Worm (Caenorhabditis elegans) whole organism, late embryonic: ENCODE data around the gene C25H3.11.

Experiments
- C38D4.7 ChIP-seq: fragments of 200-800 bp; sonication (Bioruptor generic); optimal IDR thresholded peaks from 2 replicates; lab custom pipeline; 2018; ENCODE audit warnings: mild to moderate bottlenecking, missing genetic modification characterization, moderate library complexity, missing compliant biosample characterization
- T23F11.4 ChIP-seq: fragments of 200-800 bp; sonication (Bioruptor generic); optimal IDR thresholded peaks from 2 replicates; lab custom pipeline; 2018; ENCODE audit warnings: mild to moderate bottlenecking, missing genetic modification characterization, missing compliant biosample characterization
- Y22D7AL.16 ChIP-seq: sonication (generic microtip); optimal IDR thresholded peaks from 2 replicates; lab custom pipeline; 2016; ENCODE audit warnings: missing genetic modification characterization, missing compliant biosample characterization
- ceh-18 ChIP-seq: sonication (generic microtip); optimal IDR thresholded peaks from 2 replicates; lab custom pipeline; 2016; ENCODE audit warnings: missing genetic modification characterization, missing compliant biosample characterization
- ceh-19 ChIP-seq: fragments of 200-800 bp; sonication (Bioruptor generic); optimal IDR thresholded peaks from 2 replicates; lab custom pipeline; 2018; ENCODE audit warnings: mild to moderate bottlenecking, missing genetic modification characterization, missing compliant biosample characterization
- ceh-22 ChIP-seq: sonication (generic microtip); optimal IDR thresholded peaks from 2 replicates; lab custom pipeline; 2017; ENCODE audit warnings: missing biosample characterization, missing genetic modification characterization
- ceh-30 ChIP-seq: fragments of 150-350 bp; optimal IDR thresholded peaks from 2 replicates; lab custom pipeline; 2014; ENCODE audit warnings: missing biosample characterization, missing genetic modification characterization
- ceh-31 ChIP-seq: sonication (generic microtip); optimal IDR thresholded peaks from 2 replicates; lab custom pipeline; 2016; ENCODE audit warnings: missing genetic modification characterization, missing compliant biosample characterization
- ceh-48 ChIP-seq: sonication (generic microtip); optimal IDR thresholded peaks from 2 replicates; lab custom pipeline; 2016; ENCODE audit warnings: missing genetic modification characterization, inconsistent platforms, missing compliant biosample characterization
- ceh-9 ChIP-seq: sonication (generic microtip); optimal IDR thresholded peaks from 2 replicates; lab custom pipeline; 2016; ENCODE audit warnings: mild to moderate bottlenecking, missing genetic modification characterization, inconsistent platforms, missing compliant biosample characterization
- che-1 ChIP-seq: sonication (generic microtip); optimal IDR thresholded peaks from 2 replicates; lab custom pipeline; 2016; ENCODE audit warnings: mild to moderate bottlenecking, missing genetic modification characterization, missing compliant biosample characterization
- dmd-4 ChIP-seq: sonication (generic microtip); optimal IDR thresholded peaks from 2 replicates; lab custom pipeline; 2016; ENCODE audit warnings: borderline replicate concordance, missing genetic modification characterization, missing compliant biosample characterization
- elt-2 ChIP-seq: sonication (generic microtip); optimal IDR thresholded peaks from 2 replicates; lab custom pipeline; 2016; ENCODE audit warnings: missing genetic modification reagents, missing genetic modification characterization, missing compliant biosample characterization
- ets-4 ChIP-seq: sonication (generic microtip); optimal IDR thresholded peaks from 2 replicates; lab custom pipeline; 2016; ENCODE audit warnings: missing genetic modification characterization, missing compliant biosample characterization
- fkh-6 ChIP-seq: sonication (generic microtip); optimal IDR thresholded peaks from 2 replicates; lab custom pipeline; 2016; ENCODE audit warnings: missing genetic modification characterization, missing compliant biosample characterization
- hlh-30 ChIP-seq: sonication (generic microtip); optimal IDR thresholded peaks from 2 replicates; lab custom pipeline; 2017; ENCODE audit warnings: antibody characterized with exemption, missing genetic modification characterization, missing compliant biosample characterization; ENCODE audit not compliant: insufficient read depth
- lim-6 ChIP-seq: sonication (generic microtip); optimal IDR thresholded peaks from 2 replicates; lab custom pipeline; 2016; ENCODE audit warnings: missing genetic modification characterization, missing compliant biosample characterization
- lin-11 ChIP-seq: fragments of 200-800 bp; sonication (Bioruptor generic); optimal IDR thresholded peaks from 2 replicates; lab custom pipeline; 2018; ENCODE audit warnings: mild to moderate bottlenecking, missing genetic modification characterization, missing compliant biosample characterization
- madf-2 ChIP-seq: sonication (generic microtip); optimal IDR thresholded peaks from 2 replicates; lab custom pipeline; 2017; ENCODE audit warnings: missing genetic modification characterization, missing compliant biosample characterization
- mec-3 ChIP-seq: sonication (generic microtip); optimal IDR thresholded peaks from 2 replicates; lab custom pipeline; 2016; ENCODE audit warnings: borderline replicate concordance, missing genetic modification characterization, missing compliant biosample characterization
- nfya-1 ChIP-seq: sonication (generic microtip); optimal IDR thresholded peaks from 2 replicates; lab custom pipeline; 2017; ENCODE audit warnings: missing genetic modification characterization, mild to moderate bottlenecking, missing compliant biosample characterization, antibody characterized with exemption, moderate library complexity
- nhr-11 ChIP-seq: fragments of 150-350 bp; optimal IDR thresholded peaks from 2 replicates; lab custom pipeline; 2014; ENCODE audit warnings: missing biosample characterization, missing genetic modification characterization
- odd-2 ChIP-seq: sonication (generic microtip); optimal IDR thresholded peaks from 2 replicates; lab custom pipeline; 2017; ENCODE audit warnings: antibody characterized with exemption, mild to moderate bottlenecking, missing genetic modification characterization, missing compliant biosample characterization
- pag-3 ChIP-seq: sonication (generic microtip); optimal IDR thresholded peaks from 2 replicates; lab custom pipeline; 2016; ENCODE audit warnings: missing compliant biosample characterization, missing genetic modification characterization, borderline replicate concordance
- pax-1 ChIP-seq: fragments of 150-350 bp; optimal IDR thresholded peaks from 2 replicates; lab custom pipeline; 2014; ENCODE audit warnings: missing biosample characterization, missing genetic modification characterization
- pha-4 ChIP-seq: fragments of 150-350 bp; optimal IDR thresholded peaks from 2 replicates; lab custom pipeline; 2018; ENCODE audit warnings: missing biosample characterization, missing genetic modification reagents, missing genetic modification characterization
- pros-1 ChIP-seq: fragments of 150-350 bp; optimal IDR thresholded peaks from 2 replicates; lab custom pipeline; 2014; ENCODE audit warnings: missing biosample characterization, missing genetic modification reagents, missing genetic modification characterization
- ref-2 ChIP-seq: sonication (generic microtip); optimal IDR thresholded peaks from 2 replicates; lab custom pipeline; 2016; ENCODE audit warnings: missing genetic modification characterization, missing compliant biosample characterization
- rnt-1 ChIP-seq: sonication (generic microtip); optimal IDR thresholded peaks from 2 replicates; lab custom pipeline; 2016; ENCODE audit warnings: missing genetic modification characterization, missing compliant biosample characterization
- sdc-2 ChIP-seq: sonication (generic microtip); optimal IDR thresholded peaks from 2 replicates; lab custom pipeline; 2016; ENCODE audit warnings: missing genotype, missing genetic modification characterization, missing compliant biosample characterization
- sox-4 ChIP-seq: sonication (generic microtip); optimal IDR thresholded peaks from 2 replicates; lab custom pipeline; 2017; ENCODE audit warnings: mild to moderate bottlenecking, missing genetic modification characterization, inconsistent platforms, missing compliant biosample characterization
- syd-9 ChIP-seq: sonication (generic microtip); optimal IDR thresholded peaks from 2 replicates; lab custom pipeline; 2016; ENCODE audit warnings: mild to moderate bottlenecking, missing genetic modification characterization, moderate library complexity, missing compliant biosample characterization
- tbx-7 ChIP-seq: sonication (generic microtip); optimal IDR thresholded peaks from 2 replicates; lab custom pipeline; 2016; ENCODE audit warnings: missing genotype, missing genetic modification characterization, missing compliant biosample characterization
- ttx-3 ChIP-seq: sonication (generic microtip); optimal IDR thresholded peaks from 2 replicates; lab custom pipeline; 2016; ENCODE audit warnings: missing genetic modification reagents, missing genetic modification characterization, missing compliant biosample characterization
- unc-42 ChIP-seq: sonication (generic microtip); optimal IDR thresholded peaks from 2 replicates; lab custom pipeline; 2016; ENCODE audit warnings: missing genotype, missing genetic modification characterization, missing compliant biosample characterization
- ztf-16 ChIP-seq: sonication (generic microtip); optimal IDR thresholded peaks from 2 replicates; lab custom pipeline; 2017; ENCODE audit warnings: missing genetic modification characterization, missing compliant biosample characterization

C25H3.11 gene

DNA sequence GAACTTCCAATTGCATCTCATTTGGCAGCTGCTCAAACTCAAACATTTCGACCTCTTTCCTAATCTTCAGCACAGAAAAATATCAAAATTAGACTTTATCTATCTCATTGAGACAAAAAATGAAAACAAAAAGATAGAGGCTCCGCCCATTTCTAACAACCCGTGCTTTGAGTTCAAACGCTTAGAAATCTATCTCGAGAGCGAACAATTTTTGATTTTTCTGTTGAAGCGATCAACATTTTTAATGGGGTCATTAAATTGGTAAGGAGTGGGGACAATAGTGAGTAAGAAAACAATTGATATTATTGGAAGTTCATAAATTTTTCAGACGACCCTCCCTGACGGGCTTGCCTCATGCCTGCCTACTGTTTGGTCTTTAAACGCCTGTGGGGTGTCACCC is 10.0 kb upstream of the C25H3.11 start, which contains the start of the genes C25H3.10 and C25H3.1:
TSS of gene C25H3.10 (minus strand) at position 101 of the 400 bp plus-strand sequence.
TSS of gene C25H3.1 (plus strand) at position 203 of the 400 bp plus-strand sequence.
- no peak for TF ChIP-seq rnt-1
- no peak for TF ChIP-seq syd-9 (tag; lab: Kevin White, UChicago)
- no peak for TF ChIP-seq ceh-22 (tag; lab: Kevin White, UChicago)
- no peak for TF ChIP-seq odd-2 (tag; lab: Kevin White, UChicago)
- TF ChIP-seq ceh-30 (tag; lab: Kevin White, UChicago), result no peak
- TF ChIP-seq sdc-2, result no peak
- TF ChIP-seq ets-4 (tag; lab: Kevin White, UChicago), result no peak
- TF ChIP-seq tbx-7 (tag; lab: Kevin White, UChicago), result no peak

ce11 chrII:5698254-5698653 is 9.4 kb upstream of the C25H3.11 start:
- TF ChIP-seq rnt-1, result no peak
- TF ChIP-seq elt-2, result peak; percentile 29
- TF ChIP-seq ceh-31 (tag; lab: Kevin White, UChicago), result no peak
- no peak for TF ChIP-seq Y22D7AL.16 (tag; lab: Kevin White, UChicago)
- no peak for TF ChIP-seq ceh-22 (tag; lab: Kevin White, UChicago)

ce11 chrII:5697338-5697737 is 8.5 kb upstream of the C25H3.11 start:
- no peak for TF ChIP-seq ceh-31 (tag; lab: Kevin White, UChicago)
- TF ChIP-seq ceh-18 (tag; lab: Kevin White, UChicago), result no peak
- TF ChIP-seq mec-3, result no peak
- no peak for TF ChIP-seq nhr-11 (tag; lab: Kevin White, UChicago)
- no peak for TF ChIP-seq madf-2 (tag; lab: Kevin White, UChicago)
- no peak for TF ChIP-seq ceh-19
- TF ChIP-seq che-1, result no peak
- no peak for TF ChIP-seq nfya-1 (tag; lab: Kevin White, UChicago)
- no peak for TF ChIP-seq C38D4.7 (GFP tag; lab: Kevin White, UChicago)
- TF ChIP-seq dmd-4 (tag; lab: Kevin White, UChicago), result no peak
- TF ChIP-seq unc-42 (tag; lab: Kevin White, UChicago), result no peak
- TF ChIP-seq sox-4 (tag; lab: Kevin White, UChicago), result no peak
- TF ChIP-seq ceh-30 (tag; lab: Kevin White, UChicago), result no peak
- TF ChIP-seq ttx-3 (tag; lab: Kevin White, UChicago), result no peak
- no peak for TF ChIP-seq ceh-9 (tag; lab: Kevin White, UChicago)
- TF ChIP-seq lim-6 (tag; lab: Kevin White, UChicago), result no peak
- TF ChIP-seq pax-1, result no peak
- TF ChIP-seq pha-4 (tag; lab: Kevin White, UChicago), result no peak
- TF ChIP-seq fkh-6 (tag; lab: Kevin White, UChicago), result no peak

- TF ChIP-seq pros-1 (tag; lab: Kevin White, UChicago) (no peak), unc-42 (tag; lab: Kevin White, UChicago) (no peak), lim-6 (tag; lab: Kevin White, UChicago) (no peak), pha-4 (tag; lab: Kevin White, UChicago) (no peak), ceh-18 (tag; lab: Kevin White, UChicago) (no peak), syd-9 (tag; lab: Kevin White, UChicago) (no peak), ceh-30 (tag; lab: Kevin White, UChicago) (no peak)
Measured at ce11 chrII:5696218-5696617, 7.4 kb upstream of the C25H3.11 start.

- TF ChIP-seq che-1 (no peak), Y22D7AL.16 (tag; lab: Kevin White, UChicago) (no peak), pag-3 (tag; lab: Kevin White, UChicago) (no peak), ets-4 (tag; lab: Kevin White, UChicago) (no peak), ceh-18 (tag; lab: Kevin White, UChicago) (no peak), C38D4.7 (GFP tag; lab: Kevin White, UChicago) (no peak)
- TF ChIP-seq, all 69 proteins: peak for 0
Measured at ce11 chrII:5694798-5695197, 6.0 kb upstream of the C25H3.11 start, which contains the start of gene C25H3.14. C25H3.14 (plus strand) TSS chrII:5695098.

- TF ChIP-seq lin-11 (no peak), C38D4.7 (GFP tag; lab: Kevin White, UChicago) (no peak), ceh-9 (tag; lab: Kevin White, UChicago) (no peak), dmd-4 (tag; lab: Kevin White, UChicago) (no peak), ceh-48 (tag; lab: Kevin White, UChicago) (no peak), ets-4 (tag; lab: Kevin White, UChicago) (no peak), ref-2 (tag; lab: Kevin White, UChicago) (no peak), odd-2 (tag; lab: Kevin White, UChicago) (no peak), ztf-16 (tag; lab: Kevin White, UChicago) (no peak), T23F11.4 (GFP tag; lab: Kevin White, UChicago) (no peak), pax-1 (no peak), ceh-31 (tag; lab: Kevin White, UChicago) (no peak), Y22D7AL.16 (tag; lab: Kevin White, UChicago) (no peak), pros-1 (tag; lab: Kevin White, UChicago) (no peak), hlh-30 (no peak), ttx-3 (tag; lab: Kevin White, UChicago) (no peak), mec-3 (no peak), tbx-7 (tag; lab: Kevin White, UChicago) (no peak), nfya-1 (tag; lab: Kevin White, UChicago) (no peak)
Measured at ce11 chrII:5693893-5694292, 5.1 kb upstream of the C25H3.11 start, which contains the start of gene C25H3.3. C25H3.3 (plus strand) TSS chrII:5694193.
